Fruit fly (Drosophila melanogaster) whole organism, wandering third instar larva: Measurements from ENCODE around the gene CG1637.

Source experiments
- Dfd ChIP-seq: fragments of >200 bp; optimal IDR thresholded peaks from 2 replicates; lab custom pipeline; 2017; ENCODE audit warnings: missing biosample characterization, missing genetic modification characterization
- lola ChIP-seq: fragments of >200 bp; optimal IDR thresholded peaks from 2 replicates; lab custom pipeline; 2017; ENCODE audit warnings: missing biosample characterization, missing genetic modification characterization
- tai ChIP-seq: sonication (Bioruptor generic); optimal IDR thresholded peaks from 2 replicates; lab custom pipeline; 2016; ENCODE audit warnings: missing biosample characterization, missing genetic modification characterization

DNA sequence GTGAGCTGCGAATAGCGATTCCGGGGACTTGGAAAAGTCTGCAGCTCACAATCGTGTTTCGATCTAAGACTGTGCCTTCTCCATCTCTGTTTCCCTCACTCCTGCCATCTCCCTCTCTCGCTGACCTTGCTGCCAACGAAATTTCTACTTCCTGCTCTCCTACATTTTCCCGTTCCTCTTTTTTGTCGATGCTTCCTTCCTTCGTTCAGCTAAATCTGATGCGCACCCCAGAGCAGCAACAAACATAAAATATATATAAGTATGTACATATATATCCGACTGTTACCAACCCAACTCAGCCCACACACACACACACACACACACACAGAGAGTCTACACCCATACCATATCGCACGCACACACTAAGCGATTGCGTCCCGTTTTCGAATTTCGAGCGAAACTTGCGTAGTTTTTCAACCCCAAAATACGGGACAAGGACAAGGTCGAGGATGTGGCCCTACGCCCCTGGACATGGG, 53.4 kb downstream of the CG1637 start, which contains the start of gene Imp:
- TF ChIP-seq tai (GFP tag; lab: Kevin White, UChicago) (no peak), Dfd (GFP tag; lab: Kevin White, UChicago) (peak; percentile 14), lola (GFP tag; lab: Kevin White, UChicago) (no peak)
